5 worm cellular contexts compared by ENCODE assay signal in the genomic region with DNA sequence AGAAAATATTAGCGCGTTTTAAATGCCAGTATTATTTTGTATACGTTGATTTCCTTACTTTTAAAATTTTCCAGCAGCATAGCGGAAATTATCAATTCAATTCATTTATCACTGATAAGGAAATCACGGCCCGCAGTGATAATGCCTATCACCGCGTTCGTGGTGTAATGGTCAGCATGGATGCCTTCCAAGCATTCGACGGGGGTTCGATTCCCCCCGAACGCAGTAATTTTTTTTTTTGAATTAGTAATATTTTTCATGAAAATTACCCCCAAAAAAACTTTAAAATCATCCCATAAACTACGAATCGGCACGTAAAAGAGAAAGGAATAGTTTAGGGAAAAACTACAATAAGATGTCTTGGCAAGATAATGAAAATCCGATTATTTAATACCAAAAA.
TF ChIP-seq lines count a peak whose summit lies in the region.

No protein-coding gene starts in this region.

TF ChIP-seq in whole organism, L1 larva, 84 proteins besides CTCF, POLR2A, EP300 and RAD21:
- TF ChIP-seq lin-35 (GFP tag; optimal IDR thresholded peaks at IDR 0.05; lab: Kevin White, UChicago) (peak in 1 of 2 experiments; percentile 31), elt-2 (tag; optimal IDR thresholded peaks at IDR 0.05; lab: Kevin White, UChicago) (peak; percentile 54), sptf-1 (tag; optimal IDR thresholded peaks at IDR 0.05; lab: Kevin White, UChicago) (no peak), nhr-90 (tag; optimal IDR thresholded peaks at IDR 0.05; lab: Kevin White, UChicago; ENCODE audit: poor library complexity) (peak; percentile 14)

TF ChIP-seq in whole organism, L3 larva, 47 proteins besides CTCF, POLR2A, EP300 and RAD21:
- TF ChIP-seq zag-1 (tag; optimal IDR thresholded peaks at IDR 0.05; lab: Kevin White, UChicago): no peak
- peak; percentile 26 for TF ChIP-seq pqm-1 (tag; optimal IDR thresholded peaks at IDR 0.05; lab: Kevin White, UChicago)
- peak; percentile 19 for TF ChIP-seq pha-4 (tag; optimal IDR thresholded peaks at IDR 0.05; lab: Kevin White, UChicago)
- peak; percentile 21 for TF ChIP-seq hmg-11 (tag; optimal IDR thresholded peaks at IDR 0.05; lab: Kevin White, UChicago)
- peak; percentile 18 for TF ChIP-seq nhr-43 (tag; optimal IDR thresholded peaks at IDR 0.05; lab: Kevin White, UChicago; ENCODE audit: poor library complexity, severe bottlenecking)
- no peak for TF ChIP-seq jun-1 (tag; optimal IDR thresholded peaks at IDR 0.05; lab: Kevin White, UChicago)
- peak; percentile 76 for TF ChIP-seq elt-2 (tag; optimal IDR thresholded peaks at IDR 0.05; lab: Kevin White, UChicago)
- TF ChIP-seq fos-1 (tag; optimal IDR thresholded peaks at IDR 0.05; lab: Kevin White, UChicago): no peak
- peak; percentile 9 for TF ChIP-seq snpc-4 (tag; optimal IDR thresholded peaks at IDR 0.05; lab: Kevin White, UChicago)

TF ChIP-seq in whole organism, early embryonic, 17 proteins besides CTCF, POLR2A, EP300 and RAD21:
- no peak for TF ChIP-seq flt-1 (GFP tag; IDR thresholded peaks at IDR 0.05; lab: Robert Waterston, UW)
- 0 out of 2 replicates have a peak, but pooled peaks have one; percentile 31 for TF ChIP-seq tbx-37 (GFP tag; conservative IDR thresholded peaks at IDR 0.05; lab: Robert Waterston, UW)
- TF ChIP-seq F13C5.2 (tag; optimal IDR thresholded peaks at IDR 0.05; lab: Kevin White, UChicago): no peak
- TF ChIP-seq pes-1 (GFP tag; IDR thresholded peaks at IDR 0.05; lab: Robert Waterston, UW): 0 out of 2 replicates have a peak, but pooled peaks have one; percentile 31

TF ChIP-seq in whole organism, midembryonic, 9 proteins besides CTCF, POLR2A, EP300 and RAD21:
- TF ChIP-seq T22C8.4 (GFP tag; IDR thresholded peaks at IDR 0.05; lab: Robert Waterston, UW): no peak
- TF ChIP-seq tab-1 (GFP tag; IDR thresholded peaks at IDR 0.05; lab: Robert Waterston, UW): no peak; the same call in 1 of the 2 replicates
- TF ChIP-seq ztf-29 (GFP tag; IDR thresholded peaks at IDR 0.05; lab: Robert Waterston, UW): 0 out of 2 replicates have a peak, but pooled peaks have one; percentile 30
- no peak for TF ChIP-seq med-1 (GFP tag; optimal IDR thresholded peaks at IDR 0.05; lab: Kevin White, UChicago; ENCODE audit: insufficient read depth)
- TF ChIP-seq klf-2 (GFP tag; conservative IDR thresholded peaks at IDR 0.05; lab: Robert Waterston, UW): no peak
- TF ChIP-seq flt-1 (GFP tag; IDR thresholded peaks at IDR 0.05; lab: Robert Waterston, UW): no peak
- peak; percentile 62; the same call in 1 of the 2 replicates for TF ChIP-seq ztf-23 (GFP tag; IDR thresholded peaks at IDR 0.05; lab: Robert Waterston, UW)
- no peak for TF ChIP-seq cog-1 (tag; optimal IDR thresholded peaks at IDR 0.05; lab: Kevin White, UChicago)
- TF ChIP-seq ref-1 (GFP tag; conservative IDR thresholded peaks at IDR 0.05; lab: Robert Waterston, UW): 0 out of 2 replicates have a peak, but pooled peaks have one; percentile 38
TF ChIP-seq in whole organism, midembryonic: peak in this region for 3.

TF ChIP-seq in whole organism, young adult, 124 proteins besides CTCF, POLR2A, EP300 and RAD21 (continues in another document):
- TF ChIP-seq tbp1 (GFP tag; optimal IDR thresholded peaks at IDR 0.05; lab: Kevin White, UChicago) (peak; percentile 95), ets-4 (GFP tag; optimal IDR thresholded peaks at IDR 0.05; lab: Kevin White, UChicago) (no peak), Y53G8AR.9 (GFP tag; conservative IDR thresholded peaks at IDR 0.05; lab: Robert Waterston, UW) (no peak), zfh-2 (GFP tag; conservative IDR thresholded peaks at IDR 0.05; lab: Robert Waterston, UW) (no peak), ztf-26 (tag; optimal IDR thresholded peaks at IDR 0.05; lab: Kevin White, UChicago) (no peak), madf-8 (GFP tag; conservative IDR thresholded peaks at IDR 0.05; lab: Robert Waterston, UW) (0 out of 2 replicates have a peak, but pooled peaks have one; percentile 6), snpc-4 (GFP tag; optimal IDR thresholded peaks at IDR 0.05; lab: Kevin White, UChicago) (peak; percentile 90), snpc-4 (tag; optimal IDR thresholded peaks at IDR 0.05; lab: Kevin White, UChicago) (peak; percentile 45 to 97 (median 94)), pbrm-1 (GFP tag; IDR thresholded peaks at IDR 0.05; lab: Robert Waterston, UW) (peak; percentile 69), gei-17 (GFP tag; optimal IDR thresholded peaks at IDR 0.05; lab: Kevin White, UChicago) (no peak), let-607 (tag; optimal IDR thresholded peaks at IDR 0.05; lab: Kevin White, UChicago) (peak in 1 of 2 experiments; percentile 41), B0019.2 (GFP tag; conservative IDR thresholded peaks at IDR 0.05; lab: Robert Waterston, UW) (no peak), ceh-40 (GFP tag; IDR thresholded peaks at IDR 0.05; lab: Robert Waterston, UW) (no peak), lin-40 (tag; optimal IDR thresholded peaks at IDR 0.05; lab: Kevin White, UChicago) (peak; percentile 20), hmg-1.2 (GFP tag; IDR thresholded peaks at IDR 0.05; lab: Robert Waterston, UW) (peak; percentile 60; the same call in 1 of the 2 replicates), ztf-22 (GFP tag; optimal IDR thresholded peaks at IDR 0.05; lab: Kevin White, UChicago) (no peak), F57A8.1 (GFP tag; optimal IDR thresholded peaks at IDR 0.05; lab: Kevin White, UChicago) (no peak), ccch-3 (GFP tag; optimal IDR thresholded peaks at IDR 0.05; lab: Kevin White, UChicago) (no peak), K12H6.12 (tag; optimal IDR thresholded peaks at IDR 0.05; lab: Kevin White, UChicago) (no peak), akir-1 (GFP tag; optimal IDR thresholded peaks at IDR 0.05; lab: Kevin White, UChicago) (no peak), F23B12.7 (tag; optimal IDR thresholded peaks at IDR 0.05; lab: Kevin White, UChicago; ENCODE audit: insufficient read depth) (peak; percentile 66), repo-1 (tag; optimal IDR thresholded peaks at IDR 0.05; lab: Kevin White, UChicago) (no peak), ceh-100 (GFP tag; IDR thresholded peaks at IDR 0.05; lab: Robert Waterston, UW) (0 out of 2 replicates have a peak, but pooled peaks have one; percentile 23), somi-1 (GFP tag; optimal IDR thresholded peaks at IDR 0.05; lab: Kevin White, UChicago) (no peak), attf-5 (GFP tag; optimal IDR thresholded peaks at IDR 0.05; lab: Kevin White, UChicago) (peak; percentile 56), aptf-3 (GFP tag; IDR thresholded peaks at IDR 0.05; lab: Robert Waterston, UW) (no peak), xnd-1 (tag; optimal IDR thresholded peaks at IDR 0.05; lab: Kevin White, UChicago) (no peak), F49E8.2 (tag; optimal IDR thresholded peaks at IDR 0.05; lab: Kevin White, UChicago; ENCODE audit: insufficient read depth) (peak; percentile 11), dpff-1 (tag; optimal IDR thresholded peaks at IDR 0.05; lab: Kevin White, UChicago) (no peak), B0261.1 (tag; optimal IDR thresholded peaks at IDR 0.05; lab: Kevin White, UChicago) (peak; percentile 79), ztf-6 (GFP tag; IDR thresholded peaks at IDR 0.05; lab: Robert Waterston, UW) (peak; percentile 14; the same call in 1 of the 2 replicates), cebp-1 (GFP tag; IDR thresholded peaks at IDR 0.05; lab: Robert Waterston, UW) (no peak), cebp-1 (tag; optimal IDR thresholded peaks at IDR 0.05; lab: Kevin White, UChicago) (no peak), nhr-179 (tag; optimal IDR thresholded peaks at IDR 0.05; lab: Kevin White, UChicago) (no peak), nhr-27 (tag; optimal IDR thresholded peaks at IDR 0.05; lab: Kevin White, UChicago) (no peak), lin-54 (GFP tag; optimal IDR thresholded peaks at IDR 0.05; lab: Kevin White, UChicago) (peak; percentile 32), hlh-26 (GFP tag; conservative IDR thresholded peaks at IDR 0.05; lab: Robert Waterston, UW) (no peak), egl-18 (GFP tag; IDR thresholded peaks at IDR 0.05; lab: Robert Waterston, UW) (no peak), Y53F4B.3 (GFP tag; IDR thresholded peaks at IDR 0.05; lab: Robert Waterston, UW) (no peak; the same call in 1 of the 2 replicates), bed-2 (GFP tag; IDR thresholded peaks at IDR 0.05; lab: Robert Waterston, UW) (no peak), mxl-1 (tag; optimal IDR thresholded peaks at IDR 0.05; lab: Kevin White, UChicago) (peak; percentile 67), K11D2.4 (GFP tag; IDR thresholded peaks at IDR 0.05; lab: Robert Waterston, UW) (no peak), cebp-2 (GFP tag; IDR thresholded peaks at IDR 0.05; lab: Robert Waterston, UW) (0 out of 2 replicates have a peak, but pooled peaks have one; percentile 43), snpc-1.3 (tag; optimal IDR thresholded peaks at IDR 0.05; lab: Kevin White, UChicago; ENCODE audit: insufficient read depth) (peak; percentile 91), lin-26 (GFP tag; IDR thresholded peaks at IDR 0.05; lab: Robert Waterston, UW) (no peak; the same call in none of the 2 replicates), T07F8.4 (tag; optimal IDR thresholded peaks at IDR 0.05; lab: Kevin White, UChicago) (peak; percentile 65), C06A6.2 (GFP tag; conservative IDR thresholded peaks at IDR 0.05; lab: Robert Waterston, UW) (no peak), unc-130 (GFP tag; optimal IDR thresholded peaks at IDR 0.05; lab: Kevin White, UChicago) (no peak), ztf-3 (GFP tag; optimal IDR thresholded peaks at IDR 0.05; lab: Kevin White, UChicago) (no peak), bed-1 (GFP tag; IDR thresholded peaks at IDR 0.05; lab: Robert Waterston, UW) (no peak), rpc-1 (optimal IDR thresholded peaks at IDR 0.05; lab: Kevin White, UChicago) (peak; percentile 91), rpc-1 (tag; optimal IDR thresholded peaks at IDR 0.05; lab: Kevin White, UChicago) (peak; percentile 98), F10E7.11 (tag; optimal IDR thresholded peaks at IDR 0.05; lab: Kevin White, UChicago) (no peak), mcd-1 (GFP tag; IDR thresholded peaks at IDR 0.05; lab: Robert Waterston, UW) (no peak), Y79H2A.3 (GFP tag; conservative IDR thresholded peaks at IDR 0.05; lab: Robert Waterston, UW) (no peak), fkh-3 (tag; optimal IDR thresholded peaks at IDR 0.05; lab: Kevin White, UChicago) (no peak), ztf-18 (tag; optimal IDR thresholded peaks at IDR 0.05; lab: Kevin White, UChicago) (peak; percentile 62), attf-6 (GFP tag; IDR thresholded peaks at IDR 0.05; lab: Robert Waterston, UW) (peak; percentile 97), tlf-1 (GFP tag; optimal IDR thresholded peaks at IDR 0.05; lab: Kevin White, UChicago) (peak; percentile 17)
